Fruit fly (Drosophila melanogaster) whole organism, embryonic: ENCODE data around the gene DopEcR.

Experiments used
- CG10209 ChIP-seq: fragments of 200-800 bp; sonication (Bioruptor generic); optimal IDR thresholded peaks from 3 replicates; lab custom pipeline; 2017; ENCODE audit warnings: missing biosample characterization, mild to moderate bottlenecking, missing genetic modification characterization, missing genetic modification reagents
- CG18476 ChIP-seq: fragments of 200-800 bp; sonication (Bioruptor generic); optimal IDR thresholded peaks from 2 replicates; lab custom pipeline; 2016; ENCODE audit warnings: missing biosample characterization, mild to moderate bottlenecking, missing genetic modification characterization
- CG30403 ChIP-seq: fragments of 200-800 bp; sonication (Bioruptor generic); optimal IDR thresholded peaks from 3 replicates; lab custom pipeline; 2016; ENCODE audit warnings: missing biosample characterization, missing genetic modification characterization
- CG6765 ChIP-seq: fragments of 200-800 bp; sonication (Bioruptor generic); optimal IDR thresholded peaks from 3 replicates; lab custom pipeline; 2017; ENCODE audit warnings: missing biosample characterization, mild to moderate bottlenecking, missing genetic modification characterization
- CG9817 ChIP-seq: fragments of 200-800 bp; sonication (Bioruptor generic); optimal IDR thresholded peaks from 2 replicates; lab custom pipeline; 2018; ENCODE audit warnings: missing biosample characterization, mild to moderate bottlenecking, missing genetic modification characterization, moderate library complexity
- Stat92E ChIP-seq, 3 experiments: fragments of >200 bp in 2 of 3; fragments of 200-800 bp in 1 of 3; sonication (Bioruptor generic) in 1 of 3; optimal IDR thresholded peaks; 2 replicates each; lab custom pipeline; 2017 to 2019; ENCODE audit warnings: missing biosample characterization in 3 of 3, missing genetic modification characterization in 3 of 3, mild to moderate bottlenecking in 1 of 3, moderate library complexity in 1 of 3
- ara ChIP-seq: fragments of 200-800 bp; sonication (Bioruptor generic); IDR thresholded peaks from 2 replicates; pipeline ENCODE4 v1.3.6; 2022; ENCODE audit warnings: missing biosample characterization, missing genetic modification characterization
- br ChIP-seq: fragments of >200 bp; optimal IDR thresholded peaks from 2 replicates; lab custom pipeline; 2017
- insv ChIP-seq, 2 experiments: fragments of 200-800 bp; sonication (Bioruptor generic); optimal IDR thresholded peaks; 3 replicates each; lab custom pipeline; 2016 to 2018; ENCODE audit warnings: missing biosample characterization in 2 of 2, missing genetic modification characterization in 2 of 2
- kni ChIP-seq: fragments of 200-800 bp; sonication (Bioruptor generic); optimal IDR thresholded peaks from 3 replicates; lab custom pipeline; 2017; ENCODE audit warnings: mild to moderate bottlenecking, missing biosample characterization, missing genetic modification reagents, missing genetic modification characterization

DNA sequence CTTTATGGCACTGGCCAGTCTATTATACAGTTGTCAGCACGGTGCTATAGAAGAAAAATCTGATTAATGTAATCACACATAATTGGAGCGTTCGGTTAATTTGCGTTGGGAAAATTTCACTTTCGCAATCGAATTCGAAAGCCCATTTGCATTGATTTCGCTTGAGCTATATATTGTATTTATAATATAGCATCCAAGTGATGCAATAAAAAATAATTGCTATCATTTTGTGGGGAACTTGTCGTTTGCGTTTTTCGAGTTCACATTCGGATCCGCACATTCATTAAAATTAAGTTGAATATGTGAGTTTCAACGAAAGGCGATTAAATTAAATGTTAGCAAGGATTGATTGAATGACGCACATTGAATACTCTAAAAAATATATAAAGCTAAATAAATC lies 36.9 kb upstream of the DopEcR start:
- TF ChIP-seq br (lab: Kevin White, UChicago), result no peak
- TF ChIP-seq CG10209, result no peak
- no peak for TF ChIP-seq CG6765 (GFP tag; lab: Kevin White, UChicago)
- no peak for TF ChIP-seq insv (GFP tag; optimal IDR thresholded peaks at IDR 0.05; lab: Kevin White, UChicago)
- no peak for TF ChIP-seq CG30403
- TF ChIP-seq ara, result no peak
- no peak for TF ChIP-seq Stat92E (GFP tag; optimal IDR thresholded peaks at IDR 0.05; lab: Kevin White, UChicago)
- no peak for TF ChIP-seq kni (GFP tag; lab: Kevin White, UChicago)
- no peak for TF ChIP-seq CG18476 (GFP tag; lab: Kevin White, UChicago)
- TF ChIP-seq CG9817 (tag; lab: Kevin White, UChicago), result no peak
